Worm (Caenorhabditis elegans) whole organism, L3 larva: ENCODE data around the gene srw-43.

Experiments used
- ZK546.5 ChIP-seq: sonication (generic microtip); optimal IDR thresholded peaks from 2 replicates; lab custom pipeline; 2017; ENCODE audit warnings: missing biosample characterization, missing genetic modification characterization
- aly-2 ChIP-seq: fragments of 150-350 bp; optimal IDR thresholded peaks from 2 replicates; lab custom pipeline; 2014; ENCODE audit warnings: missing biosample characterization, missing genetic modification characterization
- ceh-28 ChIP-seq: fragments of 150-350 bp; optimal IDR thresholded peaks from 2 replicates; lab custom pipeline; 2014; ENCODE audit warnings: missing biosample characterization, missing genetic modification reagents, missing genetic modification characterization
- ceh-9 ChIP-seq: sonication (generic microtip); optimal IDR thresholded peaks from 2 replicates; lab custom pipeline; 2018; ENCODE audit warnings: missing biosample characterization, missing genetic modification characterization
- daf-12 ChIP-seq: fragments of 150-350 bp; optimal IDR thresholded peaks from 2 replicates; lab custom pipeline; 2014; ENCODE audit warnings: missing biosample characterization, missing genetic modification reagents, missing genetic modification characterization
- egl-27 ChIP-seq: sonication (generic microtip); optimal IDR thresholded peaks from 4 replicates; lab custom pipeline; 2017; ENCODE audit warnings: missing biosample characterization, missing genetic modification reagents, missing genetic modification characterization
- elt-1 ChIP-seq: fragments of 150-350 bp; optimal IDR thresholded peaks from 2 replicates; lab custom pipeline; 2014; ENCODE audit warnings: missing biosample characterization, missing genetic modification characterization
- elt-2 ChIP-seq: sonication (generic microtip); optimal IDR thresholded peaks from 2 replicates; lab custom pipeline; 2016; ENCODE audit warnings: missing genetic modification reagents, mild to moderate bottlenecking, missing genetic modification characterization, missing compliant biosample characterization
- elt-3 ChIP-seq, 3 experiments: fragments of 150-350 bp in 1 of 3; sonication (generic microtip) in 2 of 3; optimal IDR thresholded peaks; 2 replicates in 2 of 3; 4 replicates in 1 of 3; lab custom pipeline; 2014 to 2017; ENCODE audit warnings: missing biosample characterization in 3 of 3, missing genetic modification characterization in 3 of 3
- fkh-10 ChIP-seq: sonication (generic microtip); optimal IDR thresholded peaks from 2 replicates; lab custom pipeline; 2017; ENCODE audit warnings: missing biosample characterization, missing genetic modification reagents, missing genetic modification characterization
- fkh-2 ChIP-seq: fragments of 150-350 bp; optimal IDR thresholded peaks from 2 replicates; lab custom pipeline; 2014; ENCODE audit warnings: missing biosample characterization, missing genetic modification reagents, missing genetic modification characterization
- fos-1 ChIP-seq: fragments of 150-350 bp; optimal IDR thresholded peaks from 2 replicates; lab custom pipeline; 2014; ENCODE audit warnings: missing biosample characterization, missing genetic modification characterization
- jun-1 ChIP-seq: fragments of 150-350 bp; optimal IDR thresholded peaks from 2 replicates; lab custom pipeline; 2014; ENCODE audit warnings: missing biosample characterization, missing genetic modification reagents, missing genetic modification characterization
- lin-15B ChIP-seq: fragments of 150-350 bp; optimal IDR thresholded peaks from 2 replicates; lab custom pipeline; 2014; ENCODE audit warnings: missing biosample characterization, missing genetic modification characterization
- lin-39 ChIP-seq: fragments of 150-350 bp; optimal IDR thresholded peaks from 2 replicates; lab custom pipeline; 2018; ENCODE audit warnings: missing biosample characterization, missing genetic modification reagents, missing genetic modification characterization
- lsy-12 ChIP-seq: sonication (generic microtip); optimal IDR thresholded peaks from 2 replicates; lab custom pipeline; 2016; ENCODE audit warnings: mild to moderate bottlenecking, missing genetic modification characterization, missing compliant biosample characterization
- mdl-1 ChIP-seq: fragments of 150-350 bp; optimal IDR thresholded peaks from 2 replicates; lab custom pipeline; 2014; ENCODE audit warnings: missing biosample characterization, missing genetic modification characterization
- nfya-1 ChIP-seq: sonication (generic microtip); optimal IDR thresholded peaks from 2 replicates; lab custom pipeline; 2017; ENCODE audit warnings: missing genetic modification characterization, mild to moderate bottlenecking, missing compliant biosample characterization, antibody characterized with exemption, moderate library complexity; ENCODE audit not compliant: insufficient read depth
- nhr-11 ChIP-seq: fragments of 150-350 bp; optimal IDR thresholded peaks from 2 replicates; lab custom pipeline; 2014; ENCODE audit warnings: missing biosample characterization, missing genetic modification characterization
- nhr-23 ChIP-seq: fragments of 150-350 bp; optimal IDR thresholded peaks from 2 replicates; lab custom pipeline; 2014; ENCODE audit warnings: missing biosample characterization, missing genetic modification reagents, missing genetic modification characterization
- nhr-25 ChIP-seq: sonication (generic microtip); optimal IDR thresholded peaks from 2 replicates; lab custom pipeline; 2017; ENCODE audit warnings: missing biosample characterization, missing genetic modification characterization
- nhr-28 ChIP-seq: fragments of 150-350 bp; optimal IDR thresholded peaks from 2 replicates; lab custom pipeline; 2014; ENCODE audit warnings: missing biosample characterization, missing genetic modification characterization
- nhr-67 ChIP-seq: fragments of 150-350 bp; optimal IDR thresholded peaks from 2 replicates; lab custom pipeline; 2014; ENCODE audit warnings: missing biosample characterization, missing genetic modification characterization
- nhr-76 ChIP-seq: fragments of 150-350 bp; sonication (generic microtip); optimal IDR thresholded peaks from 5 replicates; lab custom pipeline; 2014; ENCODE audit warnings: missing biosample characterization, missing genetic modification characterization
- nhr-77 ChIP-seq: fragments of 150-350 bp; optimal IDR thresholded peaks from 2 replicates; lab custom pipeline; 2014; ENCODE audit warnings: missing biosample characterization, missing genetic modification characterization
- pha-4 ChIP-seq: fragments of 150-350 bp; optimal IDR thresholded peaks from 2 replicates; lab custom pipeline; 2014; ENCODE audit warnings: missing biosample characterization, missing genetic modification reagents, missing genetic modification characterization
- pqm-1 ChIP-seq: fragments of 150-350 bp; optimal IDR thresholded peaks from 2 replicates; lab custom pipeline; 2017; ENCODE audit warnings: missing biosample characterization, missing genetic modification characterization, inconsistent platforms
- sea-2 ChIP-seq: fragments of 150-350 bp; sonication (generic microtip); optimal IDR thresholded peaks from 4 replicates; lab custom pipeline; 2014; ENCODE audit warnings: missing biosample characterization, missing genetic modification reagents, missing genetic modification characterization
- skn-1 ChIP-seq: fragments of 150-350 bp; optimal IDR thresholded peaks from 2 replicates; lab custom pipeline; 2014; ENCODE audit warnings: missing biosample characterization, missing genetic modification characterization
- snpc-4 ChIP-seq: fragments of 150-350 bp; optimal IDR thresholded peaks from 2 replicates; lab custom pipeline; 2014; ENCODE audit warnings: missing biosample characterization, missing genetic modification characterization
- tbx-2 ChIP-seq: sonication (generic microtip); optimal IDR thresholded peaks from 2 replicates; lab custom pipeline; 2016; ENCODE audit warnings: mild to moderate bottlenecking, missing genetic modification characterization, missing compliant biosample characterization
- unc-39 ChIP-seq: sonication (generic microtip); optimal IDR thresholded peaks from 4 replicates; lab custom pipeline; 2017; ENCODE audit warnings: missing biosample characterization, missing genetic modification characterization
- unc-62 ChIP-seq: fragments of 150-350 bp; sonication (generic microtip); optimal IDR thresholded peaks from 4 replicates; lab custom pipeline; 2014; ENCODE audit warnings: missing biosample characterization, missing genetic modification reagents, missing genetic modification characterization

Gene srw-43

DNA sequence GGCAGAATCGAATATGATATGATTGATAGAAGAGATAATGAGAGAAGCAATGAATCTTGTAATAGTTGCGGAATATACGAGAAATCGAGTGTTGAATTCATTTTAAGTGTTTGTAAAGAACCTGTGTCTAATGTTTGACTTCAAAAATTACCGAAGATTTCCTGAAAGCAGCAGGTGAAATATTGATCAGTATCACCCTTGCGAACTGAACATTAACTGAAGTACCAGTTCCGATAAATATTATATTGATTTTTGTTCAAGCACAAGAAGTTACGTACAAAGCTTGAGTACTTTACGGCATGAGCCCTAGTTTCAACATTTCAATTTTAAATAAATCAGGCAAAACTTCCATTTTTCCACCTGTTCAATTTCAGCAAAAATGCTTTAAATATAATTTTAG lies 6.6 kb upstream of the srw-43 start, which contains the start of gene srz-103:
Gene srz-103, minus strand, starts transcription at position 101 of the 400 bp plus-strand sequence.
- no peak for TF ChIP-seq nhr-11
- TF ChIP-seq mdl-1 (tag; lab: Kevin White, UChicago): no peak
- no peak for TF ChIP-seq fkh-10 (GFP tag; lab: Kevin White, UChicago)
- no peak for TF ChIP-seq nhr-67 (tag; lab: Kevin White, UChicago)
- no peak for TF ChIP-seq skn-1 (tag; lab: Kevin White, UChicago)
- no peak for TF ChIP-seq nhr-25

DNA sequence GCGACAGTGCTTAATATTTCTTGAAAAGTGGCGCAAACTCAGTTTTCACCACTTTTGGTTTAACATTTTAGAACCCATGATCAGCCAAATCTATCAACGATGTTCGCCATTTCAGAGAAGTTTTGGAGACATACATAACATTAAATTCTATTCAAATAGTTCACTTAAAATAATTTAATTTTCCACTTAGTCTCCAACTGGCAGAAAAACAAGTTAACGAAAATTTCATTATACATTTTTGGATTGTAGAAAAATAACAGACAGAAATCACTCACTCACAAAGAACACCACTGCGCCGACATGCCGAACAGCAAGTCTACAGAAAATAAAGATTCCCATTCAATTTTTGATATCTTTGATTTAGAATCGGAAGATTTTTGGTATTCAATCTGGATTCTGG lies 5.8 kb upstream of the srw-43 start, which contains the start of gene srw-44:
Gene srw-44, plus strand, starts transcription at position 301 of the 400 bp plus-strand sequence.
- no peak for TF ChIP-seq pqm-1 (tag; lab: Kevin White, UChicago)

DNA sequence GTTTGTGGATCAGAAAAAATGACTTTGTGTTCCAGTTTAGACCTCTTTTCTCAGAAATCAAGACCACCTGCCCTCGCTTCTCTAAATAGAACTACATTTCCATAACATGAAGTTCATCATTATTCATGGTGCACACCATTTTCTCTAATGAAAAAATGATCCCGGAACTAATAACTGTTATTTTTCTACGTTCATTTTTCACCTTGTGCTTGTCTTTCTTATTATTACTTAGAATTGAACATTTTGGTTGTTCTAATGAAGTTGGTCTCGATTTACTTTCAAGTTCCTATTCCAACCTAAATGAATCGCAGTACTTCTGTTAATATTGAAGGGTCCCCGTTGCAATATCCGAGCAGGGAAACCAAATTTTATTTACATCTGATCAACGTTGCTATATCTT lies 2.9 kb upstream of the srw-43 start, which contains the start of gene srw-36:
Gene srw-36, plus strand, starts transcription at position 301 of the 400 bp plus-strand sequence.
- TF ChIP-seq daf-12 (tag; lab: Kevin White, UChicago) (no peak), aly-2 (tag; lab: Kevin White, UChicago) (no peak), ceh-28 (tag; lab: Kevin White, UChicago) (no peak), unc-39 (tag; lab: Kevin White, UChicago) (no peak), snpc-4 (tag; lab: Kevin White, UChicago) (no peak), nhr-28 (no peak), nhr-76 (tag; lab: Kevin White, UChicago) (no peak), ceh-9 (tag; lab: Kevin White, UChicago) (no peak), pha-4 (tag; lab: Kevin White, UChicago) (no peak), lin-39 (tag; lab: Kevin White, UChicago) (no peak), sea-2 (no peak), nhr-67 (tag; lab: Kevin White, UChicago) (no peak), nfya-1 (tag; lab: Kevin White, UChicago) (no peak), egl-27 (no peak), fkh-2 (tag; lab: Kevin White, UChicago) (no peak), elt-1 (no peak), lin-15B (tag; lab: Kevin White, UChicago) (no peak), unc-62 (GFP tag; lab: Kevin White, UChicago) (no peak), tbx-2 (tag; lab: Kevin White, UChicago) (no peak)

DNA sequence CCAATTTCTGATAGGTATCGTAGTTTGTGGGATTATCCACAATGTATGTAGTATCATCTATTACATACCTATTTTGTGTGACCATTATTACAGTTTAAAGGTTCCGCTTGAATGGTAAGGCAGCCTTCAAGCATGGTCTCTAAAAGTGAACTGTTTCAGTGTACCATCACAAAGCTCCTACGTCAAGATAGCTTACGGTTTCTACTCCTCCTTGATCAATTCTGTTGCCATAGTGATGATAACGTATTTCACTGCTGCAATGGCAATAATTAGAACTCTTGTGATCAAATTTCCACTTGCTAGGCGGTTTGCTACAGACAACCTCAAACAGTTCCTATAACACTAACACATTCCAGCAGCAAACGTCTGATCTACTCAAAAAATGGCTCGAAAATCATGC lies 2.5 kb upstream of the srw-43 start:
- TF ChIP-seq fkh-10 (GFP tag; lab: Kevin White, UChicago): no peak
- no peak for TF ChIP-seq elt-3 (tag; optimal IDR thresholded peaks at IDR 0.05; lab: Kevin White, UChicago)
- TF ChIP-seq lin-15B (tag; lab: Kevin White, UChicago): no peak
- no peak for TF ChIP-seq pha-4 (tag; lab: Kevin White, UChicago)
- no peak for TF ChIP-seq lsy-12 (tag; lab: Kevin White, UChicago)
- no peak for TF ChIP-seq jun-1 (tag; lab: Kevin White, UChicago)
- no peak for TF ChIP-seq nhr-77
- TF ChIP-seq nhr-11: no peak
- TF ChIP-seq elt-1: no peak
- no peak for TF ChIP-seq tbx-2 (tag; lab: Kevin White, UChicago)

DNA sequence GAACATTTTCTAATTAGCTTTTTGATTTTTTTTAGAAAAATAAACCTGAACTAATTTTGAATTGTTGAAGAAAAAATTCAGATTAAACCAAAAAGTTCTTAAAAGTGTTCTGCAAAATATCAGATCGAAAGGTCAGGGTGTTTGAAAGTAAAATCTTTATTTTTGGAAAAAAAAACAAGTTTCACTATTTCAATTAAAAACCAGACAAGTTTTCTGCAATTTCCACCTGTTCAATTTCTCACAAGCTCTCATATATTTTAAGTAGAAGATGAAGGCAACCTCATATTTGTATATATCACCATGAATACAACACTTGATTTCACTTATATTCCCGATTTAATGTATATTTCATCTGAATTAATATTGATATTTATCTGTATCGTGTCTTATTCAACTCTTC lies 1.4 kb downstream of the srw-43 start, which contains the start of gene srz-102:
Gene srz-102, plus strand, starts transcription at position 301 of the 400 bp plus-strand sequence.
- no peak for TF ChIP-seq ZK546.5
- no peak for TF ChIP-seq elt-2 (tag; lab: Kevin White, UChicago)
- no peak for TF ChIP-seq nhr-23 (tag; lab: Kevin White, UChicago)
- TF ChIP-seq ceh-28 (tag; lab: Kevin White, UChicago): no peak
- no peak for TF ChIP-seq jun-1 (tag; lab: Kevin White, UChicago)
- TF ChIP-seq daf-12 (tag; lab: Kevin White, UChicago): no peak
- no peak for TF ChIP-seq fkh-2 (tag; lab: Kevin White, UChicago)
- no peak for TF ChIP-seq nhr-67 (tag; lab: Kevin White, UChicago)
- no peak for TF ChIP-seq fos-1 (tag; lab: Kevin White, UChicago)
- TF ChIP-seq tbx-2 (tag; lab: Kevin White, UChicago): no peak
- TF ChIP-seq ceh-9 (tag; lab: Kevin White, UChicago): no peak
- TF ChIP-seq, all 47 proteins: peak for 0
